Worm (Caenorhabditis elegans): Measurements from ENCODE around the gene pudl-1.
A peak's percentile ranks its signal among the peaks of the same experiment; 100 is the strongest.
"Not testable (repeated sequence)": the region's sequence is repeated elsewhere in the genome, so short reads cannot be mapped to it uniquely, and the experiment has no call there.

Gene pudl-1

ce11 chrIV:2801004-2801403, 31.7 kb upstream of the pudl-1 start (continued):
- TF ChIP-seq ceh-91 (GFP tag; IDR thresholded peaks at IDR 0.05) (no peak), lag-1 (GFP tag; IDR thresholded peaks at IDR 0.05) (no peak), pbrm-1 (GFP tag; IDR thresholded peaks at IDR 0.05) (0 out of 2 replicates have a peak, but pooled peaks have one; percentile 46), nfyb-1 (GFP tag; IDR thresholded peaks at IDR 0.05) (no peak), aptf-3 (GFP tag; IDR thresholded peaks at IDR 0.05) (no peak), repo-1 (tag; optimal IDR thresholded peaks at IDR 0.05) (no peak), unc-130 (GFP tag; optimal IDR thresholded peaks at IDR 0.05) (no peak), ceh-58 (GFP tag; IDR thresholded peaks at IDR 0.05) (no peak), ztf-25 (GFP tag; IDR thresholded peaks at IDR 0.05) (peak; percentile 76; the same call in 1 of the 2 replicates), C17E4.6 (GFP tag; IDR thresholded peaks at IDR 0.05) (no peak), tbp1 (GFP tag; optimal IDR thresholded peaks at IDR 0.05) (peak; percentile 94), madf-3 (GFP tag; IDR thresholded peaks at IDR 0.05) (no peak), madf-8 (GFP tag; conservative IDR thresholded peaks at IDR 0.05) (no peak), akir-1 (GFP tag; optimal IDR thresholded peaks at IDR 0.05) (no peak), F49E8.2 (tag; optimal IDR thresholded peaks at IDR 0.05; ENCODE audit: insufficient read depth) (peak; percentile 68), tbx-9 (tag; optimal IDR thresholded peaks at IDR 0.05; ENCODE audit: borderline replicate concordance) (no peak), F33H1.4 (GFP tag; IDR thresholded peaks at IDR 0.05) (peak; percentile 38; the same call in 1 of the 2 replicates), sdz-38 (tag; optimal IDR thresholded peaks at IDR 0.05) (no peak), K11D2.4 (GFP tag; IDR thresholded peaks at IDR 0.05) (0 out of 2 replicates have a peak, but pooled peaks have one; percentile 28), F55B11.4 (tag; optimal IDR thresholded peaks at IDR 0.05; ENCODE audit: borderline replicate concordance, insufficient read depth) (no peak), dpl-1 (GFP tag; optimal IDR thresholded peaks at IDR 0.05) (no peak), F57A8.1 (GFP tag; optimal IDR thresholded peaks at IDR 0.05) (no peak), F23B12.7 (tag; optimal IDR thresholded peaks at IDR 0.05; ENCODE audit: insufficient read depth) (peak; percentile 79), somi-1 (GFP tag; optimal IDR thresholded peaks at IDR 0.05) (no peak), hrde-1 (tag; optimal IDR thresholded peaks at IDR 0.05; ENCODE audit: borderline replicate concordance) (peak; percentile 27), hlh-12 (tag; optimal IDR thresholded peaks at IDR 0.05) (no peak), F37B4.10 (GFP tag; IDR thresholded peaks at IDR 0.05) (no peak), mes-4 (tag; optimal IDR thresholded peaks at IDR 0.05) (no peak), cebp-2 (GFP tag; IDR thresholded peaks at IDR 0.05) (0 out of 2 replicates have a peak, but pooled peaks have one; percentile 49), Y79H2A.3 (GFP tag; conservative IDR thresholded peaks at IDR 0.05) (no peak), hmg-1.2 (GFP tag; IDR thresholded peaks at IDR 0.05) (peak; percentile 67), sptf-2 (GFP tag; optimal IDR thresholded peaks at IDR 0.05) (no peak), madf-10 (tag; optimal IDR thresholded peaks at IDR 0.05) (no peak), pha-4 (tag; optimal IDR thresholded peaks at IDR 0.05) (no peak)

ce11 chrIV:2801558-2801957, 31.1 kb upstream of the pudl-1 start, which contains the start of gene Y54G2A.44:
TSS of gene Y54G2A.44 (plus strand) at chrIV:2801858.
- TF ChIP-seq tbx-9 (tag; optimal IDR thresholded peaks at IDR 0.05; ENCODE audit: borderline replicate concordance); ztf-3 (GFP tag; optimal IDR thresholded peaks at IDR 0.05); him-1 (tag; optimal IDR thresholded peaks at IDR 0.05): not testable (repeated sequence)

- no peak for TF ChIP-seq lin-40 (tag; optimal IDR thresholded peaks at IDR 0.05)
- TF ChIP-seq zfh-2 (GFP tag; conservative IDR thresholded peaks at IDR 0.05) = no peak
- TF ChIP-seq F57C9.4 (tag; optimal IDR thresholded peaks at IDR 0.05) = no peak
- peak; percentile 25 for TF ChIP-seq snpc-1.3 (tag; optimal IDR thresholded peaks at IDR 0.05; ENCODE audit: insufficient read depth)
- peak; percentile 62 for TF ChIP-seq F52B5.7 (tag; optimal IDR thresholded peaks at IDR 0.05)
- TF ChIP-seq lin-26 (GFP tag; IDR thresholded peaks at IDR 0.05) = peak; percentile 86
- TF ChIP-seq nhr-90 (tag; optimal IDR thresholded peaks at IDR 0.05) = peak; percentile 63
- peak; percentile 40 for TF ChIP-seq T07F8.4 (tag; optimal IDR thresholded peaks at IDR 0.05)
- peak; percentile 37 for TF ChIP-seq athp-1 (tag; optimal IDR thresholded peaks at IDR 0.05)
- TF ChIP-seq zim-3 (tag; optimal IDR thresholded peaks at IDR 0.05) = peak; percentile 70
- 0 out of 2 replicates have a peak, but pooled peaks have one; percentile 39 for TF ChIP-seq pbrm-1 (GFP tag; IDR thresholded peaks at IDR 0.05)
- no peak for TF ChIP-seq hsf-1 (GFP tag; IDR thresholded peaks at IDR 0.05)
- peak; percentile 66 for TF ChIP-seq rpc-1 (optimal IDR thresholded peaks at IDR 0.05)
- peak; percentile 85 for TF ChIP-seq rpc-1 (tag; optimal IDR thresholded peaks at IDR 0.05)
These were observed 30.5 kb upstream of the pudl-1 start for ce11 chrIV:2802193-2802592.
